Fruit fly (Drosophila melanogaster): Measurements from ENCODE around the gene rost.
A peak's percentile ranks its signal among the peaks of the same experiment; 100 is the strongest.

Gene rost

dm6 chr2L:8959001-8959461 is 30.3 kb downstream of the rost start, which contains the start of gene CG31886:
Gene CG31886, minus strand, starts transcription at chr2L:8959051.
- TF ChIP-seq Sox102F (GFP tag; optimal IDR thresholded peaks at IDR 0.05) = no peak
- TF ChIP-seq svp (GFP tag) = peak; percentile 24
- TF ChIP-seq dac (GFP tag; optimal IDR thresholded peaks at IDR 0.05) = no peak
- TF ChIP-seq CG32006 (GFP tag; optimal IDR thresholded peaks at IDR 0.05) = peak; percentile 75
- no peak for TF ChIP-seq CG6854 (GFP tag; optimal IDR thresholded peaks at IDR 0.05)
- TF ChIP-seq acj6 (GFP tag; optimal IDR thresholded peaks at IDR 0.05) = peak; percentile 10
- TF ChIP-seq salr (GFP tag; optimal IDR thresholded peaks at IDR 0.05) = peak in 1 of 2 experiments; percentile 11
- TF ChIP-seq OdsH (GFP tag; optimal IDR thresholded peaks at IDR 0.05) = peak; percentile 56
- TF ChIP-seq Met (GFP tag; optimal IDR thresholded peaks at IDR 0.05) = no peak
- peak; percentile 20 for TF ChIP-seq CG3919 (GFP tag; optimal IDR thresholded peaks at IDR 0.05)
- TF ChIP-seq CG11294 (GFP tag; IDR thresholded peaks at IDR 0.05) = peak; percentile 44
- TF ChIP-seq CG8632 (GFP tag; optimal IDR thresholded peaks at IDR 0.05) = no peak
- TF ChIP-seq Eip75B (GFP tag; optimal IDR thresholded peaks at IDR 0.05) = no peak
- no peak for TF ChIP-seq fd85E (GFP tag; optimal IDR thresholded peaks at IDR 0.05)
- TF ChIP-seq CG6276 (GFP tag; optimal IDR thresholded peaks at IDR 0.05) = peak; percentile 73
- no peak for TF ChIP-seq lz (GFP tag; optimal IDR thresholded peaks at IDR 0.05)
- TF ChIP-seq CG6792 (GFP tag; optimal IDR thresholded peaks at IDR 0.05) = no peak
- TF ChIP-seq Gug (GFP tag; IDR thresholded peaks at IDR 0.05) = no peak; the same call in 1 of the 2 replicates
- TF ChIP-seq Hr4 (GFP tag; optimal IDR thresholded peaks at IDR 0.05) = peak; percentile 15
- peak; percentile 27 for TF ChIP-seq CG10631 (GFP tag; optimal IDR thresholded peaks at IDR 0.05)
- peak; percentile 82; the same call in 2 of the 3 replicates for TF ChIP-seq eg (GFP tag; IDR thresholded peaks at IDR 0.05)
- TF ChIP-seq CG10669 (GFP tag; optimal IDR thresholded peaks at IDR 0.05) = peak; percentile 1
- peak; percentile 29 for TF ChIP-seq CG16779 (tag; optimal IDR thresholded peaks at IDR 0.05)
- TF ChIP-seq Eip78C (GFP tag) = no peak
- peak; percentile 45 for TF ChIP-seq achi (GFP tag; optimal IDR thresholded peaks at IDR 0.05)
- no peak for TF ChIP-seq Hr39 (GFP tag; optimal IDR thresholded peaks at IDR 0.05)
- peak; percentile 25 for TF ChIP-seq pdm3 (GFP tag; optimal IDR thresholded peaks at IDR 0.05)
- TF ChIP-seq fkh (GFP tag; optimal IDR thresholded peaks at IDR 0.05) = peak; percentile 56
- TF ChIP-seq CG34406 (GFP tag; optimal IDR thresholded peaks at IDR 0.05) = no peak
- no peak for TF ChIP-seq fd59A (GFP tag; optimal IDR thresholded peaks at IDR 0.05)
- TF ChIP-seq CG7368 (GFP tag; optimal IDR thresholded peaks at IDR 0.05) = no peak
- TF ChIP-seq CG4318 (GFP tag; optimal IDR thresholded peaks at IDR 0.05) = peak; percentile 17
- peak; percentile 84; the same call in 2 of the 3 replicates for TF ChIP-seq CG8119 (GFP tag; IDR thresholded peaks at IDR 0.05)
- no peak for TF ChIP-seq ss (GFP tag; optimal IDR thresholded peaks at IDR 0.05)

- TF ChIP-seq Eip93F (GFP tag; optimal IDR thresholded peaks at IDR 0.05) (no peak), OdsH (GFP tag; optimal IDR thresholded peaks at IDR 0.05) (peak; percentile 89), Hr4 (GFP tag; optimal IDR thresholded peaks at IDR 0.05) (peak; percentile 97), CG31627 (GFP tag; optimal IDR thresholded peaks at IDR 0.05) (peak; percentile 66), Sox14 (GFP tag; optimal IDR thresholded peaks at IDR 0.05) (peak; percentile 96), acj6 (GFP tag; optimal IDR thresholded peaks at IDR 0.05) (peak; percentile 82), topi (GFP tag; optimal IDR thresholded peaks at IDR 0.05) (peak; percentile 74), Ets96B (tag; optimal IDR thresholded peaks at IDR 0.05) (peak; percentile 95), CG8632 (GFP tag; optimal IDR thresholded peaks at IDR 0.05) (peak; percentile 75), svp (GFP tag) (peak; percentile 89), CG34406 (GFP tag; optimal IDR thresholded peaks at IDR 0.05) (peak; percentile 78), Gug (GFP tag; IDR thresholded peaks at IDR 0.05) (peak; percentile 96), vri (GFP tag; optimal IDR thresholded peaks at IDR 0.05) (peak; percentile 25), fkh (GFP tag; optimal IDR thresholded peaks at IDR 0.05) (peak; percentile 40), CG6276 (GFP tag; optimal IDR thresholded peaks at IDR 0.05) (peak; percentile 93), CG6808 (GFP tag; optimal IDR thresholded peaks at IDR 0.05) (peak; percentile 60), cyc (GFP tag; optimal IDR thresholded peaks at IDR 0.05) (peak; percentile 60), dsx (GFP tag; optimal IDR thresholded peaks at IDR 0.05; ENCODE audit: poor library complexity, severe bottlenecking) (no peak), pdm3 (GFP tag; optimal IDR thresholded peaks at IDR 0.05) (peak; percentile 91), CG11762 (GFP tag; optimal IDR thresholded peaks at IDR 0.05; ENCODE audit: insufficient read depth) (peak; percentile 54), CG10669 (GFP tag; optimal IDR thresholded peaks at IDR 0.05) (peak; percentile 78), Hr39 (GFP tag; optimal IDR thresholded peaks at IDR 0.05) (peak; percentile 78), salr (GFP tag; optimal IDR thresholded peaks at IDR 0.05) (peak; percentile 68 to 91), fd59A (GFP tag; optimal IDR thresholded peaks at IDR 0.05) (peak; percentile 59), Hr38 (GFP tag; optimal IDR thresholded peaks at IDR 0.05) (no peak), eg (GFP tag; IDR thresholded peaks at IDR 0.05) (peak; percentile 98), Met (GFP tag; optimal IDR thresholded peaks at IDR 0.05) (peak; percentile 91), CG8319 (GFP tag; optimal IDR thresholded peaks at IDR 0.05) (peak; percentile 57), lz (GFP tag; optimal IDR thresholded peaks at IDR 0.05) (peak; percentile 91), CG8119 (GFP tag; IDR thresholded peaks at IDR 0.05) (peak; percentile 99), CG32006 (GFP tag; optimal IDR thresholded peaks at IDR 0.05) (peak; percentile 90), CG6854 (GFP tag; optimal IDR thresholded peaks at IDR 0.05) (no peak), CG11294 (GFP tag; IDR thresholded peaks at IDR 0.05) (peak; percentile 94), Eip75B (GFP tag; optimal IDR thresholded peaks at IDR 0.05) (peak; percentile 95)
Observed at dm6 chr2L:8958046-8958497, 31.3 kb downstream of the rost start.

Measured in whole organism, prepupa.